Worm (Caenorhabditis elegans) whole organism, L1 larva: ENCODE data around the gene C04E12.4.

ENCODE experiments used
- efl-3 ChIP-seq: fragments of 200-800 bp; sonication (Bioruptor generic); optimal IDR thresholded peaks from 2 replicates; lab custom pipeline; 2018; ENCODE audit warnings: mild to moderate bottlenecking, missing genetic modification characterization, missing compliant biosample characterization
- fkh-10 ChIP-seq: sonication (generic microtip); optimal IDR thresholded peaks from 2 replicates; lab custom pipeline; 2017; ENCODE audit warnings: missing biosample characterization, missing genetic modification reagents, missing genetic modification characterization
- fos-1 ChIP-seq: fragments of 150-350 bp; optimal IDR thresholded peaks from 2 replicates; lab custom pipeline; 2014; ENCODE audit warnings: missing biosample characterization, missing genetic modification characterization
- mdl-1 ChIP-seq, 2 experiments: fragments of 150-350 bp; optimal IDR thresholded peaks; 2 replicates each; lab custom pipeline; 2014 to 2017; ENCODE audit warnings: missing biosample characterization in 2 of 2, missing genetic modification characterization in 2 of 2, inconsistent platforms in 1 of 2
- nhr-20 ChIP-seq: sonication (generic microtip); optimal IDR thresholded peaks from 2 replicates; lab custom pipeline; 2016; ENCODE audit warnings: mild to moderate bottlenecking, missing genetic modification characterization, missing compliant biosample characterization
- nhr-77 ChIP-seq: fragments of 150-350 bp; optimal IDR thresholded peaks from 2 replicates; lab custom pipeline; 2014; ENCODE audit warnings: missing biosample characterization, missing genetic modification characterization
- snpc-4 ChIP-seq: fragments of 150-350 bp; optimal IDR thresholded peaks from 2 replicates; lab custom pipeline; 2014; ENCODE audit warnings: missing biosample characterization, missing genetic modification characterization
- unc-130 ChIP-seq: fragments of 150-350 bp; optimal IDR thresholded peaks from 2 replicates; lab custom pipeline; 2017; ENCODE audit warnings: missing biosample characterization, missing genetic modification characterization, inconsistent platforms
- vab-15 ChIP-seq: sonication (generic microtip); optimal IDR thresholded peaks from 2 replicates; lab custom pipeline; 2017; ENCODE audit warnings: missing genotype, mild to moderate bottlenecking, missing genetic modification characterization, missing compliant biosample characterization

DNA sequence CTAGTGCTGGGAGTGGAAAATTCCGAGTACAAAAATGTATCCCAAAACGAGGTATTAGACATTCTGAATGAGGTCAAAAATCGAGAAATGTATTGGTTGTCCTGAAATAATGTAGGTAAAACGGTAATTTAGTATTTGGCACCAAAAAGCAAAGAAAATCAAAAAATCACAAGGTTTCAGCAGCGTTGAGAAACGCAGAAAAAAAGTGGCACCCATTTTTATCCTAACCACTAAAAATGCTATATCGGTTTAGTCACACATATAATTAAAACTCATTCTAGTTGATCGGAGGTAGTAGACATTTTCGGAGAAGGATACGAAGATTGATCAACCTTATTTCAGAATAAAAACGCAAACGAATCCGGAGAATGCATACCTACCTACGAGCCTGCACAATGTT is 10.1 kb downstream of the C04E12.4 start, which contains the start of gene srx-121:
- TF ChIP-seq unc-130 (tag; lab: Kevin White, UChicago) (no peak), nhr-77 (tag; lab: Kevin White, UChicago) (no peak), fkh-10 (GFP tag; lab: Kevin White, UChicago) (no peak), efl-3 (GFP tag; lab: Kevin White, UChicago) (no peak), vab-15 (tag; lab: Kevin White, UChicago) (no peak), nhr-20 (tag; lab: Kevin White, UChicago) (no peak), snpc-4 (no peak), mdl-1 (tag; optimal IDR thresholded peaks at IDR 0.05; lab: Kevin White, UChicago) (no peak), fos-1 (no peak)
